Worm (Caenorhabditis elegans): ENCODE results near the gene rps-22.
A peak's percentile ranks its signal among the peaks of the same experiment; 100 is the strongest.

ce11 chrIII:1922516-1922915 is 27.8 kb upstream of the rps-22 start:
- TF ChIP-seq gmeb-1 (tag; optimal IDR thresholded peaks at IDR 0.05) (no peak), R02D3.7 (tag; optimal IDR thresholded peaks at IDR 0.05) (no peak), aly-2 (tag; optimal IDR thresholded peaks at IDR 0.05) (no peak), mab-5 (tag; optimal IDR thresholded peaks at IDR 0.05) (no peak), nhr-6 (tag; optimal IDR thresholded peaks at IDR 0.05) (no peak), snpc-4 (tag; optimal IDR thresholded peaks at IDR 0.05) (no peak), blmp-1 (tag; optimal IDR thresholded peaks at IDR 0.05; ENCODE audit: insufficient read depth) (no peak), lsy-2 (tag; optimal IDR thresholded peaks at IDR 0.05) (peak in 1 of 2 experiments; percentile 30), C34F6.9 (tag; optimal IDR thresholded peaks at IDR 0.05) (peak; percentile 23), egl-27 (tag; optimal IDR thresholded peaks at IDR 0.05) (no peak), skn-1 (tag; optimal IDR thresholded peaks at IDR 0.05) (no peak), unc-62 (GFP tag; optimal IDR thresholded peaks at IDR 0.05) (no peak), nhr-237 (tag; optimal IDR thresholded peaks at IDR 0.05) (no peak)

Measured in whole organism, L2 larva.